Fruit fly (Drosophila melanogaster) whole organism, prepupa: ENCODE results near the gene CG10802.

ENCODE experiments used
- CG10631 ChIP-seq: fragments of 200-800 bp; sonication (Bioruptor generic); optimal IDR thresholded peaks from 2 replicates; lab custom pipeline; 2016; ENCODE audit warnings: missing biosample characterization, missing genetic modification characterization
- CG11294 ChIP-seq: fragments of 200-800 bp; sonication (Bioruptor generic); IDR thresholded peaks from 2 replicates; pipeline ENCODE4 v1.3.6; 2022; ENCODE audit warnings: missing biosample characterization, missing genetic modification characterization
- CG11762 ChIP-seq: fragments of 200-800 bp; sonication (Bioruptor generic); optimal IDR thresholded peaks from 3 replicates; lab custom pipeline; 2016; ENCODE audit warnings: missing biosample characterization, missing genetic modification characterization; ENCODE audit not compliant: insufficient read depth
- CG11902 ChIP-seq: fragments of 200-800 bp; sonication (Bioruptor generic); optimal IDR thresholded peaks from 3 replicates; lab custom pipeline; 2016; ENCODE audit warnings: missing biosample characterization, missing genetic modification characterization
- CG15336 ChIP-seq: fragments of 200-800 bp; sonication (Bioruptor generic); IDR thresholded peaks from 2 replicates; pipeline ENCODE4 v1.3.6; 2022; ENCODE audit warnings: missing biosample characterization, missing genetic modification characterization
- CG1621 ChIP-seq: fragments of 200-800 bp; sonication (Bioruptor generic); optimal IDR thresholded peaks from 3 replicates; lab custom pipeline; 2018; ENCODE audit warnings: missing biosample characterization, mild to moderate bottlenecking, missing genetic modification characterization
- CG3032 ChIP-seq: fragments of 200-800 bp; optimal IDR thresholded peaks from 2 replicates; lab custom pipeline; 2019; ENCODE audit warnings: missing biosample characterization, mild to moderate bottlenecking, missing genetic modification characterization, moderate library complexity
- CG31627 ChIP-seq: fragments of 200-800 bp; sonication (Bioruptor generic); optimal IDR thresholded peaks from 3 replicates; lab custom pipeline; 2016; ENCODE audit warnings: missing biosample characterization, missing genetic modification characterization
- CG32006 ChIP-seq: fragments of 200-800 bp; sonication (Bioruptor generic); optimal IDR thresholded peaks from 3 replicates; lab custom pipeline; 2017; ENCODE audit warnings: missing biosample characterization, mild to moderate bottlenecking, missing genetic modification characterization
- CG34406 ChIP-seq: fragments of 200-800 bp; sonication (Bioruptor generic); optimal IDR thresholded peaks from 3 replicates; lab custom pipeline; 2016; ENCODE audit warnings: missing biosample characterization, missing genetic modification characterization
- CG3919 ChIP-seq: fragments of 200-800 bp; sonication (Bioruptor generic); optimal IDR thresholded peaks from 3 replicates; lab custom pipeline; 2016; ENCODE audit warnings: missing biosample characterization, missing genetic modification characterization
- CG4318 ChIP-seq: fragments of 200-800 bp; sonication (Bioruptor generic); optimal IDR thresholded peaks from 3 replicates; lab custom pipeline; 2017; ENCODE audit warnings: missing biosample characterization, mild to moderate bottlenecking, missing genetic modification characterization
- CG6808 ChIP-seq: fragments of 200-800 bp; sonication (Bioruptor generic); optimal IDR thresholded peaks from 3 replicates; lab custom pipeline; 2017; ENCODE audit warnings: missing biosample characterization, missing genetic modification characterization, mild to moderate bottlenecking, moderate library complexity, missing genetic modification reagents
- CG6854 ChIP-seq: fragments of 200-800 bp; sonication (Bioruptor generic); optimal IDR thresholded peaks from 2 replicates; lab custom pipeline; 2017; ENCODE audit warnings: missing biosample characterization, mild to moderate bottlenecking, missing genetic modification characterization
- CG7368 ChIP-seq: fragments of 200-800 bp; sonication (Bioruptor generic); optimal IDR thresholded peaks from 3 replicates; lab custom pipeline; 2016; ENCODE audit warnings: missing biosample characterization, missing genetic modification characterization
- CG8119 ChIP-seq: fragments of 200-800 bp; sonication (Bioruptor generic); IDR thresholded peaks from 3 replicates; pipeline ENCODE4 v1.3.6; 2022; ENCODE audit warnings: missing biosample characterization, missing genetic modification characterization
- CG8319 ChIP-seq: fragments of 200-800 bp; sonication (Bioruptor generic); optimal IDR thresholded peaks from 3 replicates; lab custom pipeline; 2016; ENCODE audit warnings: missing biosample characterization, missing genetic modification characterization
- CG8632 ChIP-seq: fragments of 200-800 bp; sonication (Bioruptor generic); optimal IDR thresholded peaks from 3 replicates; lab custom pipeline; 2016; ENCODE audit warnings: missing biosample characterization, missing genetic modification characterization
- CG9139 ChIP-seq: fragments of 200-800 bp; sonication (Bioruptor generic); optimal IDR thresholded peaks from 3 replicates; lab custom pipeline; 2017; ENCODE audit warnings: missing biosample characterization, mild to moderate bottlenecking, missing genetic modification characterization
- Eip75B ChIP-seq: fragments of 200-800 bp; sonication (Bioruptor generic); optimal IDR thresholded peaks from 3 replicates; lab custom pipeline; 2016; ENCODE audit warnings: missing biosample characterization, missing genetic modification characterization
- Eip78C ChIP-seq: fragments of 200-800 bp; sonication (Bioruptor generic); peaks from one replicate; lab custom pipeline; 2016; ENCODE audit warnings: missing biosample characterization, missing genetic modification characterization
- Eip93F ChIP-seq: fragments of 200-800 bp; sonication (Bioruptor generic); optimal IDR thresholded peaks from 2 replicates; lab custom pipeline; 2016; ENCODE audit warnings: missing biosample characterization, mild to moderate bottlenecking, missing genetic modification characterization
- Ets21C ChIP-seq: fragments of 200-800 bp; sonication (Bioruptor generic); optimal IDR thresholded peaks from 3 replicates; lab custom pipeline; 2016; ENCODE audit warnings: missing biosample characterization, missing genetic modification characterization
- Gug ChIP-seq: fragments of 200-800 bp; sonication (Bioruptor generic); IDR thresholded peaks from 2 replicates; pipeline ENCODE4 v1.3.6; 2022; ENCODE audit warnings: missing biosample characterization, missing genetic modification characterization
- Hr38 ChIP-seq: sonication (Bioruptor generic); optimal IDR thresholded peaks from 2 replicates; lab custom pipeline; 2016; ENCODE audit warnings: missing biosample characterization, missing genetic modification characterization
- Hr4 ChIP-seq: fragments of 200-800 bp; sonication (Bioruptor generic); optimal IDR thresholded peaks from 3 replicates; lab custom pipeline; 2016; ENCODE audit warnings: missing biosample characterization, missing genetic modification characterization
- Lpt ChIP-seq: fragments of 200-800 bp; sonication (Bioruptor generic); optimal IDR thresholded peaks from 3 replicates; lab custom pipeline; 2016; ENCODE audit warnings: missing biosample characterization, missing genetic modification characterization
- Met ChIP-seq: fragments of 200-800 bp; sonication (Bioruptor generic); optimal IDR thresholded peaks from 3 replicates; lab custom pipeline; 2016; ENCODE audit warnings: missing biosample characterization, missing genetic modification characterization
- OdsH ChIP-seq: fragments of 200-800 bp; sonication (Bioruptor generic); optimal IDR thresholded peaks from 3 replicates; lab custom pipeline; 2016; ENCODE audit warnings: missing biosample characterization, missing genetic modification characterization
- Smox ChIP-seq: fragments of 200-800 bp; sonication (Bioruptor generic); optimal IDR thresholded peaks from 3 replicates; lab custom pipeline; 2016; ENCODE audit warnings: missing biosample characterization, missing genetic modification characterization
- Sox102F ChIP-seq: fragments of 200-800 bp; sonication (Bioruptor generic); optimal IDR thresholded peaks from 2 replicates; lab custom pipeline; 2016; ENCODE audit warnings: missing biosample characterization, mild to moderate bottlenecking, missing genetic modification characterization
- Sox14 ChIP-seq: fragments of 200-800 bp; sonication (Bioruptor generic); optimal IDR thresholded peaks from 3 replicates; lab custom pipeline; 2016; ENCODE audit warnings: missing biosample characterization, missing genetic modification characterization
- Sox15 ChIP-seq: fragments of 200-800 bp; sonication (Bioruptor generic); optimal IDR thresholded peaks from 3 replicates; lab custom pipeline; 2016; ENCODE audit warnings: missing biosample characterization, missing genetic modification characterization
- achi ChIP-seq: fragments of 200-800 bp; sonication (Bioruptor generic); optimal IDR thresholded peaks from 3 replicates; lab custom pipeline; 2016; ENCODE audit warnings: missing biosample characterization, missing genetic modification characterization
- cyc ChIP-seq: fragments of 200-800 bp; sonication (Bioruptor generic); optimal IDR thresholded peaks from 3 replicates; lab custom pipeline; 2016; ENCODE audit warnings: missing biosample characterization, missing genetic modification characterization
- dac ChIP-seq: fragments of 200-800 bp; sonication (Bioruptor generic); optimal IDR thresholded peaks from 2 replicates; lab custom pipeline; 2017; ENCODE audit warnings: missing biosample characterization, mild to moderate bottlenecking, missing genetic modification characterization
- eg ChIP-seq: fragments of 200-800 bp; sonication (Bioruptor generic); IDR thresholded peaks from 3 replicates; pipeline ENCODE4 v1.3.6; 2022; ENCODE audit warnings: missing biosample characterization, missing genetic modification characterization
- esn ChIP-seq: fragments of 200-800 bp; sonication (Bioruptor generic); optimal IDR thresholded peaks from 2 replicates; lab custom pipeline; 2016; ENCODE audit warnings: missing biosample characterization, mild to moderate bottlenecking, missing genetic modification characterization, moderate library complexity
- fd59A ChIP-seq: fragments of 200-800 bp; sonication (Bioruptor generic); optimal IDR thresholded peaks from 2 replicates; lab custom pipeline; 2017; ENCODE audit warnings: missing biosample characterization, mild to moderate bottlenecking, missing genetic modification characterization, missing genetic modification reagents
- fd85E ChIP-seq: fragments of 200-800 bp; sonication (Bioruptor generic); optimal IDR thresholded peaks from 3 replicates; lab custom pipeline; 2016; ENCODE audit warnings: missing biosample characterization, missing genetic modification characterization
- fkh ChIP-seq: fragments of 200-800 bp; sonication (Bioruptor generic); optimal IDR thresholded peaks from 3 replicates; lab custom pipeline; 2017; ENCODE audit warnings: missing biosample characterization, mild to moderate bottlenecking, missing genetic modification characterization, moderate library complexity
- net ChIP-seq: fragments of 200-800 bp; sonication (Bioruptor generic); optimal IDR thresholded peaks from 3 replicates; lab custom pipeline; 2016; ENCODE audit warnings: missing biosample characterization, missing genetic modification characterization
- pdm3 ChIP-seq: fragments of 200-800 bp; sonication (Bioruptor generic); optimal IDR thresholded peaks from 3 replicates; lab custom pipeline; 2016; ENCODE audit warnings: missing biosample characterization, missing genetic modification characterization
- spab ChIP-seq: fragments of 200-800 bp; sonication (Bioruptor generic); optimal IDR thresholded peaks from 2 replicates; lab custom pipeline; 2017; ENCODE audit warnings: missing biosample characterization, mild to moderate bottlenecking, missing genetic modification characterization, missing genetic modification reagents
- ss ChIP-seq, 2 experiments: fragments of 200-800 bp; sonication (Bioruptor generic); optimal IDR thresholded peaks; 2 replicates in 1 of 2; 3 replicates in 1 of 2; lab custom pipeline; 2017 to 2018; ENCODE audit warnings: mild to moderate bottlenecking in 2 of 2, missing biosample characterization in 2 of 2, missing genetic modification characterization in 2 of 2, moderate library complexity in 1 of 2
- svp ChIP-seq: fragments of 200-800 bp; sonication (Bioruptor generic); peaks from one replicate; lab custom pipeline; 2016; ENCODE audit warnings: missing biosample characterization, missing genetic modification characterization
- topi ChIP-seq: fragments of 200-800 bp; sonication (Bioruptor generic); optimal IDR thresholded peaks from 3 replicates; lab custom pipeline; 2016; ENCODE audit warnings: missing biosample characterization, missing genetic modification characterization
- vri ChIP-seq: fragments of 200-800 bp; sonication (Bioruptor generic); optimal IDR thresholded peaks from 3 replicates; lab custom pipeline; 2016; ENCODE audit warnings: missing biosample characterization, mild to moderate bottlenecking, missing genetic modification characterization

Gene CG10802

dm6 chrX:3473636-3474035, 9.1 kb upstream of the CG10802 start (continued):
- no peak for TF ChIP-seq CG3919 (GFP tag; lab: Kevin White, UChicago)
- TF ChIP-seq topi (GFP tag; lab: Kevin White, UChicago), result peak; percentile 30

dm6 chrX:3474476-3475439, 8.0 kb upstream of the CG10802 start, which contains the start of gene CG12206:
Gene CG12206, minus strand, starts transcription at chrX:3474524.
- peak; percentile 7 for TF ChIP-seq Smox (GFP tag; lab: Kevin White, UChicago)
- peak; percentile 25 for TF ChIP-seq Sox102F (GFP tag; lab: Kevin White, UChicago)
- TF ChIP-seq CG11762 (GFP tag; lab: Kevin White, UChicago), result peak; percentile 63
- TF ChIP-seq CG11902 (GFP tag; lab: Kevin White, UChicago), result peak; percentile 42
- no peak for TF ChIP-seq Eip93F (GFP tag; lab: Kevin White, UChicago)
- no peak for TF ChIP-seq Sox14 (GFP tag; lab: Kevin White, UChicago)
- no peak for TF ChIP-seq Hr38 (GFP tag; lab: Kevin White, UChicago)
- peak; percentile 32; the same call in 1 of the 2 replicates for TF ChIP-seq Gug (GFP tag; lab: Robert Waterston, UW)
- peak; percentile 72 for TF ChIP-seq svp (GFP tag; lab: Kevin White, UChicago)
- peak; percentile 54 for TF ChIP-seq OdsH (GFP tag; lab: Kevin White, UChicago)
- peak; percentile 86 for TF ChIP-seq CG8119
- peak; percentile 22 for TF ChIP-seq Met (GFP tag; lab: Kevin White, UChicago)
- peak; percentile 89 for TF ChIP-seq Eip78C (GFP tag; lab: Kevin White, UChicago)
- TF ChIP-seq dac (GFP tag; lab: Kevin White, UChicago), result peak; percentile 30
- TF ChIP-seq fd85E, result no peak
- peak; percentile 36 for TF ChIP-seq Hr4 (GFP tag; lab: Kevin White, UChicago)
- TF ChIP-seq CG3919 (GFP tag; lab: Kevin White, UChicago), result peak; percentile 57
- peak; percentile 66 for TF ChIP-seq CG15336 (GFP tag; lab: Robert Waterston, UW)
- TF ChIP-seq fkh, result peak; percentile 33
- peak; percentile 65 for TF ChIP-seq CG4318 (GFP tag; lab: Kevin White, UChicago)
- TF ChIP-seq esn (GFP tag; lab: Kevin White, UChicago), result peak; percentile 59
- peak; percentile 90 for TF ChIP-seq CG3032
- peak; percentile 60 for TF ChIP-seq CG6854 (GFP tag; lab: Kevin White, UChicago)
- TF ChIP-seq fd59A, result peak; percentile 69
- TF ChIP-seq ss (GFP tag; optimal IDR thresholded peaks at IDR 0.05; lab: Kevin White, UChicago), result peak; percentile 93 to 96
- peak; percentile 64 for TF ChIP-seq Sox15 (GFP tag; lab: Kevin White, UChicago)
- TF ChIP-seq cyc, result peak; percentile 8
- TF ChIP-seq CG10631 (GFP tag; lab: Kevin White, UChicago), result peak; percentile 72
- TF ChIP-seq vri, result peak; percentile 37
- TF ChIP-seq CG1621, result peak; percentile 82
- peak; percentile 80 for TF ChIP-seq net
- TF ChIP-seq Lpt (GFP tag; lab: Kevin White, UChicago), result peak; percentile 66
- no peak for TF ChIP-seq CG31627 (GFP tag; lab: Kevin White, UChicago)
- TF ChIP-seq CG9139 (GFP tag; lab: Kevin White, UChicago), result peak; percentile 91
- peak; percentile 71 for TF ChIP-seq achi (GFP tag; lab: Kevin White, UChicago)
- peak; percentile 80 for TF ChIP-seq eg (GFP tag; lab: Robert Waterston, UW)
- peak; percentile 84 for TF ChIP-seq CG32006 (GFP tag; lab: Kevin White, UChicago)
- TF ChIP-seq pdm3, result peak; percentile 72
- TF ChIP-seq CG34406 (GFP tag; lab: Kevin White, UChicago), result peak; percentile 83
- TF ChIP-seq CG7368 (GFP tag; lab: Kevin White, UChicago), result peak; percentile 41
- TF ChIP-seq Eip75B (GFP tag; lab: Kevin White, UChicago), result peak; percentile 50
- no peak for TF ChIP-seq CG11294
- peak; percentile 34 for TF ChIP-seq topi (GFP tag; lab: Kevin White, UChicago)
- peak; percentile 58 for TF ChIP-seq CG8319 (GFP tag; lab: Kevin White, UChicago)
- peak; percentile 81 for TF ChIP-seq CG8632 (GFP tag; lab: Kevin White, UChicago)
- peak; percentile 88 for TF ChIP-seq spab
- no peak for TF ChIP-seq Ets21C (GFP tag; lab: Kevin White, UChicago)
- peak; percentile 91 for TF ChIP-seq CG6808
